Worm (Caenorhabditis elegans) whole organism, L4 larva: ENCODE measurements around the gene cest-25.

Experiments
- D1046.2 ChIP-seq: fragments of 200-800 bp; sonication (Bioruptor generic); IDR thresholded peaks from 2 replicates; pipeline ENCODE4 v1.3.6; 2022; ENCODE audit warnings: missing genetic modification characterization, missing compliant biosample characterization
- F37D6.2 ChIP-seq: sonication (generic microtip); optimal IDR thresholded peaks from 2 replicates; lab custom pipeline; 2016; ENCODE audit warnings: mild to moderate bottlenecking, missing genetic modification characterization, missing compliant biosample characterization
- F49E8.2 ChIP-seq: sonication (generic microtip); optimal IDR thresholded peaks from 2 replicates; lab custom pipeline; 2016; ENCODE audit warnings: missing compliant biosample characterization, mild to moderate bottlenecking, missing genetic modification characterization, borderline replicate concordance
- R02D3.7 ChIP-seq: fragments of 150-350 bp; sonication (generic microtip); optimal IDR thresholded peaks from 3 replicates; lab custom pipeline; 2014; ENCODE audit warnings: missing biosample characterization, missing genetic modification characterization
- T26A8.4 ChIP-seq: fragments of 200-800 bp; sonication (Bioruptor generic); IDR thresholded peaks from 2 replicates; pipeline ENCODE4 v1.3.6; 2022; ENCODE audit warnings: missing genetic modification characterization, missing compliant biosample characterization
- Y5F2A.4 ChIP-seq: fragments of 200-800 bp; sonication (Bioruptor generic); optimal IDR thresholded peaks from 2 replicates; lab custom pipeline; 2018; ENCODE audit warnings: mild to moderate bottlenecking, missing genetic modification characterization, missing compliant biosample characterization
- Y75B8A.6 ChIP-seq: fragments of 200-800 bp; sonication (Bioruptor generic); IDR thresholded peaks from 2 replicates; pipeline ENCODE4 v1.3.6; 2022; ENCODE audit warnings: missing genetic modification reagents, missing genetic modification characterization, missing compliant biosample characterization
- aha-1 ChIP-seq: fragments of 150-350 bp; peaks from one replicate; lab custom pipeline; 2014; ENCODE audit warnings: missing biosample characterization, missing genetic modification characterization
- ama-1 ChIP-seq: fragments of 150-350 bp; optimal IDR thresholded peaks from 2 replicates; lab custom pipeline; 2014; ENCODE audit warnings: inconsistent platforms, mixed read lengths
- ceh-32 ChIP-seq: sonication (generic microtip); optimal IDR thresholded peaks from 2 replicates; lab custom pipeline; 2016; ENCODE audit warnings: mild to moderate bottlenecking, missing genetic modification characterization, missing compliant biosample characterization; ENCODE audit not compliant: poor library complexity
- ceh-44 ChIP-seq: fragments of 200-800 bp; sonication (Bioruptor generic); IDR thresholded peaks from 2 replicates; pipeline ENCODE4 v1.3.6; 2022; ENCODE audit warnings: missing genetic modification reagents, missing genetic modification characterization, missing compliant biosample characterization
- ctbp-1 ChIP-seq: fragments of 200-800 bp; sonication (Bioruptor generic); IDR thresholded peaks from 2 replicates; pipeline ENCODE4 v1.3.6; 2022; ENCODE audit warnings: missing genetic modification reagents, missing genetic modification characterization, missing compliant biosample characterization
- daf-8 ChIP-seq: fragments of 200-800 bp; sonication (Bioruptor generic); IDR thresholded peaks from 2 replicates; pipeline ENCODE4 v1.3.6; 2022; ENCODE audit warnings: missing genetic modification characterization, missing compliant biosample characterization
- dmd-8 ChIP-seq: fragments of 200-800 bp; sonication (Bioruptor generic); IDR thresholded peaks from 2 replicates; pipeline ENCODE4 v1.3.6; 2022; ENCODE audit warnings: missing genetic modification characterization, missing compliant biosample characterization
- dpl-1 ChIP-seq: fragments of 150-350 bp; optimal IDR thresholded peaks from 2 replicates; lab custom pipeline; 2014; ENCODE audit warnings: missing biosample characterization, missing genetic modification reagents, missing genetic modification characterization
- egl-43 ChIP-seq: fragments of 200-800 bp; sonication (Bioruptor generic); IDR thresholded peaks from 2 replicates; pipeline ENCODE4 v1.3.6; 2022; ENCODE audit warnings: missing genetic modification reagents, missing genetic modification characterization, missing compliant biosample characterization
- fkh-10 ChIP-seq: fragments of 150-350 bp; optimal IDR thresholded peaks from 2 replicates; lab custom pipeline; 2014; ENCODE audit warnings: missing biosample characterization, missing genetic modification reagents, missing genetic modification characterization
- hif-1 ChIP-seq, 2 experiments: sonication (generic microtip); optimal IDR thresholded peaks; 2 replicates each; lab custom pipeline; 2016 to 2017; ENCODE audit warnings: missing compliant biosample characterization in 2 of 2, missing genetic modification characterization in 2 of 2, missing genetic modification reagents in 2 of 2, missing genotype in 2 of 2, mild to moderate bottlenecking in 1 of 2
- hlh-11 ChIP-seq: fragments of 200-800 bp; sonication (Bioruptor generic); optimal IDR thresholded peaks from 2 replicates; lab custom pipeline; 2018; ENCODE audit warnings: mild to moderate bottlenecking, missing genetic modification characterization, missing compliant biosample characterization
- hlh-30 ChIP-seq: sonication (generic microtip); optimal IDR thresholded peaks from 2 replicates; lab custom pipeline; 2017; ENCODE audit warnings: antibody characterized with exemption, mild to moderate bottlenecking, missing genetic modification characterization, missing compliant biosample characterization; ENCODE audit not compliant: insufficient read depth
- jun-1 ChIP-seq: fragments of 150-350 bp; optimal IDR thresholded peaks from 2 replicates; lab custom pipeline; 2014; ENCODE audit warnings: missing biosample characterization, missing genetic modification reagents, missing genetic modification characterization
- lim-7 ChIP-seq: fragments of 200-800 bp; sonication (Bioruptor generic); IDR thresholded peaks from 2 replicates; pipeline ENCODE4 v1.3.6; 2022; ENCODE audit warnings: missing genetic modification characterization, missing compliant biosample characterization
- lin-1 ChIP-seq: fragments of 200-800 bp; sonication (Bioruptor generic); IDR thresholded peaks from 2 replicates; pipeline ENCODE4 v1.3.6; 2022; ENCODE audit warnings: missing genetic modification reagents, missing genetic modification characterization, missing compliant biosample characterization
- lin-13 ChIP-seq: fragments of 150-350 bp; optimal IDR thresholded peaks from 2 replicates; lab custom pipeline; 2014; ENCODE audit warnings: missing biosample characterization, missing genetic modification reagents, missing genetic modification characterization
- lin-39 ChIP-seq: fragments of 150-350 bp; optimal IDR thresholded peaks from 2 replicates; lab custom pipeline; 2014; ENCODE audit warnings: missing biosample characterization, missing genetic modification reagents, missing genetic modification characterization
- lir-3 ChIP-seq: sonication (generic microtip); optimal IDR thresholded peaks from 2 replicates; lab custom pipeline; 2016; ENCODE audit warnings: mild to moderate bottlenecking, missing genetic modification characterization, missing compliant biosample characterization
- madf-5 ChIP-seq, 2 experiments: fragments of 200-800 bp; sonication (Bioruptor generic); IDR thresholded peaks; 2 replicates each; pipeline ENCODE4 v1.3.6; 2022; ENCODE audit warnings: missing compliant biosample characterization in 2 of 2, missing genetic modification characterization in 2 of 2
- madf-9 ChIP-seq: fragments of 200-800 bp; sonication (Bioruptor generic); conservative IDR thresholded peaks from 2 replicates; pipeline ENCODE4 v1.3.6; 2022; ENCODE audit warnings: missing genetic modification reagents, missing genetic modification characterization, missing compliant biosample characterization
- mdl-1 ChIP-seq, 2 experiments: fragments of 150-350 bp in 1 of 2; sonication (generic microtip) in 1 of 2; optimal IDR thresholded peaks; 2 replicates each; lab custom pipeline; 2014 to 2017; ENCODE audit warnings: missing biosample characterization in 2 of 2, missing genetic modification characterization in 2 of 2
- mep-1 ChIP-seq: fragments of 150-350 bp; sonication (generic microtip); optimal IDR thresholded peaks from 3 replicates; lab custom pipeline; 2014; ENCODE audit warnings: missing biosample characterization, missing genetic modification characterization
- nhr-111 ChIP-seq: fragments of 200-800 bp; sonication (Bioruptor generic); optimal IDR thresholded peaks from 2 replicates; lab custom pipeline; 2018; ENCODE audit warnings: mild to moderate bottlenecking, missing genetic modification characterization, missing compliant biosample characterization
- nhr-25 ChIP-seq: sonication (generic microtip); optimal IDR thresholded peaks from 2 replicates; lab custom pipeline; 2017; ENCODE audit warnings: missing genetic modification characterization, mild to moderate bottlenecking, missing compliant biosample characterization, antibody characterized with exemption, moderate library complexity, borderline replicate concordance; ENCODE audit not compliant: insufficient read depth
- nhr-41 ChIP-seq: fragments of 200-800 bp; sonication (Bioruptor generic); IDR thresholded peaks from 2 replicates; pipeline ENCODE4 v1.3.6; 2022; ENCODE audit warnings: missing genetic modification reagents, missing genetic modification characterization, missing compliant biosample characterization
- nhr-6 ChIP-seq: fragments of 150-350 bp; optimal IDR thresholded peaks from 2 replicates; lab custom pipeline; 2014; ENCODE audit warnings: missing biosample characterization, missing genetic modification characterization
- nhr-76 ChIP-seq: fragments of 150-350 bp; optimal IDR thresholded peaks from 2 replicates; lab custom pipeline; 2014; ENCODE audit warnings: missing biosample characterization, missing genetic modification characterization
- php-3 ChIP-seq: fragments of 200-800 bp; sonication (Bioruptor generic); IDR thresholded peaks from 2 replicates; pipeline ENCODE4 v1.3.6; 2022; ENCODE audit warnings: missing genetic modification reagents, missing genetic modification characterization, missing compliant biosample characterization
- set-16 ChIP-seq: fragments of 200-800 bp; sonication (Bioruptor generic); IDR thresholded peaks from 2 replicates; pipeline ENCODE4 v1.3.6; 2022; ENCODE audit warnings: missing genetic modification reagents, missing genetic modification characterization, missing compliant biosample characterization
- spr-1 ChIP-seq: sonication (generic microtip); optimal IDR thresholded peaks from 2 replicates; lab custom pipeline; 2016; ENCODE audit warnings: mild to moderate bottlenecking, missing genetic modification characterization, missing compliant biosample characterization
- tag-97 ChIP-seq: fragments of 200-800 bp; sonication (Bioruptor generic); IDR thresholded peaks from 2 replicates; pipeline ENCODE4 v1.3.6; 2022; ENCODE audit warnings: missing genetic modification characterization, missing compliant biosample characterization
- unc-130 ChIP-seq: sonication (generic microtip); optimal IDR thresholded peaks from 2 replicates; lab custom pipeline; 2016; ENCODE audit warnings: missing genetic modification reagents, missing genetic modification characterization, missing compliant biosample characterization
- unc-62 ChIP-seq, 3 experiments: fragments of 150-350 bp in 1 of 3; sonication (generic microtip); optimal IDR thresholded peaks in 2 of 3; peaks in 1 of 3; 1 replicate in 1 of 3; 2 replicates in 2 of 3; lab custom pipeline; 2014 to 2017; ENCODE audit warnings: missing biosample characterization in 3 of 3, missing genetic modification characterization in 3 of 3, missing genetic modification reagents in 3 of 3, missing genotype in 1 of 3
- zfp-2 ChIP-seq: sonication (generic microtip); optimal IDR thresholded peaks from 2 replicates; lab custom pipeline; 2016; ENCODE audit warnings: mild to moderate bottlenecking, missing genetic modification characterization, missing compliant biosample characterization

Gene cest-25

ce11 chrIII:2780283-2780682, 41.0 kb upstream of the cest-25 start:
- peak; percentile 5 to 8 for TF ChIP-seq mdl-1 (tag; optimal IDR thresholded peaks at IDR 0.05; lab: Kevin White, UChicago)
- TF ChIP-seq unc-130 (GFP tag; lab: Kevin White, UChicago), result no peak
- peak; percentile 38 for TF ChIP-seq hlh-30 (tag; lab: Kevin White, UChicago)

ce11 chrIII:2778655-2779054, 39.3 kb upstream of the cest-25 start, which contains the start of gene laf-1:
laf-1 (minus strand) TSS chrIII:2779053.
- TF ChIP-seq unc-62 (GFP tag; optimal IDR thresholded peaks at IDR 0.05 in 1 of 2; lab: Kevin White, UChicago) (peak in 1 of 2 experiments; percentile 50), unc-62 (tag; optimal IDR thresholded peaks at IDR 0.05; lab: Kevin White, UChicago) (no peak), set-16 (GFP tag; lab: Robert Waterston, UW) (peak; percentile 87), hlh-11 (tag; lab: Kevin White, UChicago) (no peak)

ce11 chrIII:2770752-2771151, 31.4 kb upstream of the cest-25 start:
- TF ChIP-seq Y75B8A.6 (GFP tag; lab: Robert Waterston, UW) (no peak), madf-9 (no peak), egl-43 (GFP tag; lab: Robert Waterston, UW) (0 out of 2 replicates have a peak, but pooled peaks have one; percentile 7), set-16 (GFP tag; lab: Robert Waterston, UW) (peak; percentile 85), nhr-25 (tag; lab: Kevin White, UChicago) (no peak), D1046.2 (GFP tag; lab: Robert Waterston, UW) (no peak), php-3 (no peak), dmd-8 (GFP tag; lab: Robert Waterston, UW) (no peak), nhr-41 (GFP tag; lab: Robert Waterston, UW) (no peak)
- TF ChIP-seq, all 104 proteins: peak for 2

DNA sequence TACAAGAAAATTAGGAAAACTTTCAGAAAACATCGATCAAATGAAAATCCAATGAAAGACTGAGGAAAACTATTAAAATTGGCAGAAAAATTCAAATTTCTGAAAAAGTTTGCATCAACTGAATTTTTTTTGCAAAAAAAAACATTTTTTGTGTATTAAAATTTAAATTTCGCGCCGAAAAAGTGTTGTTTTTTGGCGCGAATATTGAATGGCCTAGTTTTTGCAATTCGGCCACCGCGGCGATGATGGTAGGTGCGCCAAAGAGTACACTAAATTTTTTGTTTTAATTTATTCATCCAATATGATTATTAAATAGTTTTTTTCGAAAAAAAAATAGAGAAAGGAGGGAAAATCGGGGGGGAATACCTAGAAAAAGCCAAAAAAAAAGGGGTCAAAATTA, 29.7 kb upstream of the cest-25 start:
- TF ChIP-seq nhr-76 (tag; lab: Kevin White, UChicago) (no peak), dpl-1 (peak; percentile 10), madf-5 (GFP tag; IDR thresholded peaks at IDR 0.05; lab: Robert Waterston, UW) (no peak), nhr-41 (GFP tag; lab: Robert Waterston, UW) (no peak), daf-8 (GFP tag; lab: Robert Waterston, UW) (no peak), ceh-44 (GFP tag; lab: Robert Waterston, UW) (no peak), zfp-2 (tag; lab: Kevin White, UChicago) (no peak), aha-1 (tag; lab: Kevin White, UChicago) (peak; percentile 78), tag-97 (GFP tag; lab: Robert Waterston, UW) (no peak), hlh-11 (tag; lab: Kevin White, UChicago) (no peak), ama-1 (no peak)

- TF ChIP-seq ceh-32, result no peak
- TF ChIP-seq lin-39 (tag; lab: Kevin White, UChicago), result no peak
- TF ChIP-seq egl-43 (GFP tag; lab: Robert Waterston, UW), result no peak
- TF ChIP-seq Y5F2A.4 (GFP tag; lab: Kevin White, UChicago), result no peak
- TF ChIP-seq lin-13 (GFP tag; lab: Kevin White, UChicago), result peak; percentile 86
- peak; percentile 93 for TF ChIP-seq nhr-6 (tag; lab: Kevin White, UChicago)
- TF ChIP-seq ctbp-1 (GFP tag; lab: Robert Waterston, UW), result peak; percentile 74
- no peak for TF ChIP-seq jun-1 (tag; lab: Kevin White, UChicago)
- peak; percentile 91 for TF ChIP-seq mep-1 (tag; lab: Kevin White, UChicago)
- TF ChIP-seq spr-1 (tag; lab: Kevin White, UChicago), result peak; percentile 68
- peak; percentile 20 for TF ChIP-seq R02D3.7
- TF ChIP-seq aha-1 (tag; lab: Kevin White, UChicago), result no peak
- peak; percentile 65 for TF ChIP-seq F37D6.2
- no peak for TF ChIP-seq lir-3
- no peak for TF ChIP-seq nhr-111 (GFP tag; lab: Kevin White, UChicago)
- TF ChIP-seq ama-1, result no peak
- TF ChIP-seq lim-7 (GFP tag; lab: Robert Waterston, UW), result no peak
- peak; percentile 68 for TF ChIP-seq F49E8.2 (tag; lab: Kevin White, UChicago)
- TF ChIP-seq fkh-10 (GFP tag; lab: Kevin White, UChicago), result peak; percentile 18
- TF ChIP-seq lin-1 (GFP tag; lab: Robert Waterston, UW), result no peak
- TF ChIP-seq nhr-41 (GFP tag; lab: Robert Waterston, UW), result no peak
- TF ChIP-seq hif-1 (tag; optimal IDR thresholded peaks at IDR 0.05; lab: Kevin White, UChicago), result peak in 1 of 2 experiments; percentile 68
- no peak for TF ChIP-seq tag-97 (GFP tag; lab: Robert Waterston, UW)
- no peak for TF ChIP-seq nhr-76 (tag; lab: Kevin White, UChicago)
- TF ChIP-seq T26A8.4, result peak; percentile 73
Measured at ce11 chrIII:2768635-2769034, 29.3 kb upstream of the cest-25 start, which contains the start of gene swsn-3. swsn-3 (minus strand) TSS chrIII:2768679.
